Worm (Caenorhabditis elegans) whole organism, L2 larva: ENCODE measurements around the gene cdr-4.
A peak's percentile ranks its signal among the peaks of the same experiment; 100 is the strongest.

Experiments
- C34F6.9 ChIP-seq: fragments of 150-350 bp; optimal IDR thresholded peaks from 2 replicates; lab custom pipeline; 2014; ENCODE audit warnings: missing biosample characterization, missing genetic modification characterization
- F13H6.1 ChIP-seq: sonication (generic microtip); optimal IDR thresholded peaks from 2 replicates; lab custom pipeline; 2016; ENCODE audit warnings: missing genetic modification characterization, missing compliant biosample characterization
- R02D3.7 ChIP-seq: fragments of 150-350 bp; optimal IDR thresholded peaks from 2 replicates; lab custom pipeline; 2014; ENCODE audit warnings: missing biosample characterization, missing genetic modification characterization
- Y55F3AM.14 ChIP-seq: fragments of 200-800 bp; sonication (Bioruptor generic); optimal IDR thresholded peaks from 2 replicates; lab custom pipeline; 2018; ENCODE audit warnings: mild to moderate bottlenecking, missing genetic modification characterization, missing compliant biosample characterization
- ZK546.5 ChIP-seq: sonication (generic microtip); optimal IDR thresholded peaks from 2 replicates; lab custom pipeline; 2017; ENCODE audit warnings: missing biosample characterization, missing genetic modification characterization
- alr-1 ChIP-seq: fragments of 150-350 bp; optimal IDR thresholded peaks from 2 replicates; lab custom pipeline; 2014; ENCODE audit warnings: missing biosample characterization, missing genetic modification characterization
- aly-2 ChIP-seq: fragments of 150-350 bp; optimal IDR thresholded peaks from 2 replicates; lab custom pipeline; 2014; ENCODE audit warnings: missing biosample characterization, missing genetic modification characterization
- blmp-1 ChIP-seq: sonication (generic microtip); optimal IDR thresholded peaks from 2 replicates; lab custom pipeline; 2017; ENCODE audit warnings: missing genetic modification characterization, mild to moderate bottlenecking, missing compliant biosample characterization, antibody characterized with exemption, moderate library complexity; ENCODE audit not compliant: insufficient read depth
- ceh-82 ChIP-seq: fragments of 150-350 bp; optimal IDR thresholded peaks from 2 replicates; lab custom pipeline; 2014; ENCODE audit warnings: missing biosample characterization, missing genetic modification characterization
- egl-27 ChIP-seq: sonication (generic microtip); optimal IDR thresholded peaks from 3 replicates; lab custom pipeline; 2017; ENCODE audit warnings: missing biosample characterization, missing genetic modification reagents, missing genetic modification characterization
- elt-1 ChIP-seq: fragments of 150-350 bp; optimal IDR thresholded peaks from 2 replicates; lab custom pipeline; 2014; ENCODE audit warnings: missing biosample characterization, missing genetic modification characterization
- elt-3 ChIP-seq: sonication (generic microtip); optimal IDR thresholded peaks from 2 replicates; lab custom pipeline; 2017; ENCODE audit warnings: missing biosample characterization, missing genetic modification characterization
- fos-1 ChIP-seq: fragments of 150-350 bp; optimal IDR thresholded peaks from 2 replicates; lab custom pipeline; 2014; ENCODE audit warnings: missing biosample characterization, missing genetic modification characterization
- lin-11 ChIP-seq: fragments of 150-350 bp; sonication (generic microtip); optimal IDR thresholded peaks from 2 replicates; lab custom pipeline; 2014; ENCODE audit warnings: missing biosample characterization, missing genetic modification characterization, inconsistent platforms, mixed read lengths
- lin-13 ChIP-seq: fragments of 150-350 bp; optimal IDR thresholded peaks from 2 replicates; lab custom pipeline; 2014; ENCODE audit warnings: missing biosample characterization, missing genetic modification reagents, missing genetic modification characterization
- lin-39 ChIP-seq: fragments of 150-350 bp; optimal IDR thresholded peaks from 2 replicates; lab custom pipeline; 2014; ENCODE audit warnings: missing biosample characterization, missing genetic modification reagents, missing genetic modification characterization
- lsy-2 ChIP-seq, 2 experiments: fragments of 150-350 bp in 1 of 2; sonication (generic microtip) in 1 of 2; optimal IDR thresholded peaks; 2 replicates each; lab custom pipeline; 2014 to 2017; ENCODE audit warnings: missing biosample characterization in 2 of 2, missing genetic modification characterization in 2 of 2
- nhr-11 ChIP-seq: fragments of 150-350 bp; optimal IDR thresholded peaks from 2 replicates; lab custom pipeline; 2014; ENCODE audit warnings: missing biosample characterization, missing genetic modification characterization
- nhr-21 ChIP-seq: fragments of 150-350 bp; optimal IDR thresholded peaks from 2 replicates; lab custom pipeline; 2014; ENCODE audit warnings: missing biosample characterization, missing genetic modification characterization
- nhr-23 ChIP-seq: fragments of 150-350 bp; optimal IDR thresholded peaks from 2 replicates; lab custom pipeline; 2014; ENCODE audit warnings: missing biosample characterization, missing genetic modification reagents, missing genetic modification characterization
- nhr-237 ChIP-seq: fragments of 150-350 bp; optimal IDR thresholded peaks from 2 replicates; lab custom pipeline; 2014; ENCODE audit warnings: missing biosample characterization, missing genetic modification characterization
- nhr-25 ChIP-seq: fragments of 150-350 bp; sonication (generic microtip); optimal IDR thresholded peaks from 3 replicates; lab custom pipeline; 2014; ENCODE audit warnings: missing biosample characterization, missing genetic modification characterization
- sem-4 ChIP-seq: fragments of 150-350 bp; optimal IDR thresholded peaks from 2 replicates; lab custom pipeline; 2014; ENCODE audit warnings: missing biosample characterization, missing genetic modification reagents, missing genetic modification characterization
- skn-1 ChIP-seq: sonication (generic microtip); optimal IDR thresholded peaks from 2 replicates; lab custom pipeline; 2017; ENCODE audit warnings: missing biosample characterization, missing genetic modification characterization
- sma-3 ChIP-seq: sonication (generic microtip); optimal IDR thresholded peaks from 2 replicates; lab custom pipeline; 2016; ENCODE audit warnings: missing genetic modification reagents, missing genetic modification characterization, missing compliant biosample characterization
- sma-9 ChIP-seq, 2 experiments: fragments of 150-350 bp in 1 of 2; sonication (generic microtip) in 1 of 2; optimal IDR thresholded peaks; 2 replicates each; lab custom pipeline; 2014 to 2016; ENCODE audit warnings: missing genetic modification characterization in 2 of 2, mild to moderate bottlenecking in 1 of 2, missing biosample characterization in 1 of 2, missing compliant biosample characterization in 1 of 2, missing genetic modification reagents in 1 of 2, moderate library complexity in 1 of 2
- unc-55 ChIP-seq: fragments of 150-350 bp; sonication (generic microtip); optimal IDR thresholded peaks from 3 replicates; lab custom pipeline; 2014; ENCODE audit warnings: missing biosample characterization, missing genetic modification reagents, missing genetic modification characterization
- ztf-1 ChIP-seq: fragments of 200-800 bp; sonication (Bioruptor generic); conservative IDR thresholded peaks from 2 replicates; pipeline ENCODE4 v1.3.6; 2022; ENCODE audit warnings: missing genetic modification characterization, missing compliant biosample characterization

The cdr-4 gene

ce11 chrV:12417277-12417676 is 8.9 kb upstream of the cdr-4 start, which contains the start of gene cdr-3:
TSS of gene cdr-3 (minus strand) at chrV:12417377.
- TF ChIP-seq ZK546.5 (tag; lab: Kevin White, UChicago) = no peak
- no peak for TF ChIP-seq C34F6.9 (tag; lab: Kevin White, UChicago)
- no peak for TF ChIP-seq R02D3.7 (tag; lab: Kevin White, UChicago)
- TF ChIP-seq sma-3 (GFP tag; lab: Kevin White, UChicago) = no peak
- no peak for TF ChIP-seq nhr-237 (tag; lab: Kevin White, UChicago)
- TF ChIP-seq egl-27 = no peak
- no peak for TF ChIP-seq aly-2 (tag; lab: Kevin White, UChicago)
- no peak for TF ChIP-seq lin-13 (GFP tag; lab: Kevin White, UChicago)
- TF ChIP-seq elt-3 (tag; lab: Kevin White, UChicago) = no peak
- no peak for TF ChIP-seq ztf-1 (GFP tag; lab: Robert Waterston, UW)
- no peak for TF ChIP-seq F13H6.1 (tag; lab: Kevin White, UChicago)
- no peak for TF ChIP-seq skn-1 (tag; lab: Kevin White, UChicago)
- no peak for TF ChIP-seq sem-4 (tag; lab: Kevin White, UChicago)
- TF ChIP-seq nhr-25 = no peak
- no peak for TF ChIP-seq ceh-82 (tag; lab: Kevin White, UChicago)

ce11 chrV:12415656-12416055 is 7.2 kb upstream of the cdr-4 start, which contains the start of gene cdr-2:
TSS of gene cdr-2 (minus strand) at chrV:12415709.
- TF ChIP-seq sma-9 (GFP tag; optimal IDR thresholded peaks at IDR 0.05; lab: Kevin White, UChicago) = peak; percentile 63
- no peak for TF ChIP-seq sma-9 (tag; optimal IDR thresholded peaks at IDR 0.05; lab: Kevin White, UChicago)
- TF ChIP-seq fos-1 = peak; percentile 81
- TF ChIP-seq nhr-23 (tag; lab: Kevin White, UChicago) = no peak
- TF ChIP-seq lin-39 (tag; lab: Kevin White, UChicago) = no peak
- no peak for TF ChIP-seq alr-1 (tag; lab: Kevin White, UChicago)
- no peak for TF ChIP-seq Y55F3AM.14 (GFP tag; lab: Kevin White, UChicago)

- TF ChIP-seq skn-1 (tag; lab: Kevin White, UChicago) = peak; percentile 81
- TF ChIP-seq lin-11 (tag; lab: Kevin White, UChicago) = no peak
- peak; percentile 59 for TF ChIP-seq fos-1
- TF ChIP-seq nhr-21 = no peak
- TF ChIP-seq, all 48 proteins: peak for 2
Measured at ce11 chrV:12414362-12414761, 5.9 kb upstream of the cdr-4 start.

- TF ChIP-seq sma-9 (GFP tag; optimal IDR thresholded peaks at IDR 0.05; lab: Kevin White, UChicago) (peak; percentile 65), sma-9 (tag; optimal IDR thresholded peaks at IDR 0.05; lab: Kevin White, UChicago) (no peak), F13H6.1 (tag; lab: Kevin White, UChicago) (peak; percentile 18), nhr-11 (tag; lab: Kevin White, UChicago) (no peak), lsy-2 (tag; optimal IDR thresholded peaks at IDR 0.05; lab: Kevin White, UChicago) (peak in 1 of 2 experiments; percentile 3), nhr-237 (tag; lab: Kevin White, UChicago) (no peak), fos-1 (peak; percentile 30), C34F6.9 (tag; lab: Kevin White, UChicago) (peak; percentile 32), nhr-21 (no peak)
Measured at ce11 chrV:12413651-12414114, 5.3 kb upstream of the cdr-4 start, which contains the start of gene cdr-6. TSS of gene cdr-6 (minus strand) at chrV:12413701.

- no peak for TF ChIP-seq elt-3 (tag; lab: Kevin White, UChicago)
- TF ChIP-seq sma-9 (GFP tag; optimal IDR thresholded peaks at IDR 0.05; lab: Kevin White, UChicago) = no peak
- no peak for TF ChIP-seq sma-9 (tag; optimal IDR thresholded peaks at IDR 0.05; lab: Kevin White, UChicago)
Measured at ce11 chrV:12412321-12412720, 3.9 kb upstream of the cdr-4 start.

ce11 chrV:12411909-12412308 is 3.5 kb upstream of the cdr-4 start, which contains the start of gene cdr-7:
TSS of gene cdr-7 (minus strand) at chrV:12412113.
- TF ChIP-seq elt-1 (tag; lab: Kevin White, UChicago) (no peak), nhr-23 (tag; lab: Kevin White, UChicago) (no peak), nhr-25 (peak; percentile 12), unc-55 (GFP tag; lab: Kevin White, UChicago) (no peak), blmp-1 (tag; lab: Kevin White, UChicago) (peak; percentile 13), sma-3 (GFP tag; lab: Kevin White, UChicago) (no peak), ztf-1 (GFP tag; lab: Robert Waterston, UW) (no peak), sma-9 (GFP tag; optimal IDR thresholded peaks at IDR 0.05; lab: Kevin White, UChicago) (peak; percentile 42), sma-9 (tag; optimal IDR thresholded peaks at IDR 0.05; lab: Kevin White, UChicago) (no peak), C34F6.9 (tag; lab: Kevin White, UChicago) (no peak)
